Fruit fly (Drosophila melanogaster) Kc167 (cell line): ENCODE results near the gene Torsin.

Experiments used
- Myc ChIP-seq: fragments of >200 bp; optimal IDR thresholded peaks from 2 replicates; lab custom pipeline; 2017; ENCODE audit warnings: missing external identifiers
- Sin3A ChIP-seq: fragments of >200 bp; optimal IDR thresholded peaks from 2 replicates; lab custom pipeline; 2018; ENCODE audit warnings: missing external identifiers
- h ChIP-seq: fragments of >200 bp; optimal IDR thresholded peaks from 3 replicates; lab custom pipeline; 2018; ENCODE audit warnings: missing external identifiers
- insv ChIP-seq: fragments of >200 bp; optimal IDR thresholded peaks from 3 replicates; lab custom pipeline; 2018; ENCODE audit warnings: missing external identifiers
- psq ChIP-seq: fragments of >200 bp; optimal IDR thresholded peaks from 2 replicates; lab custom pipeline; 2017; ENCODE audit warnings: missing external identifiers
- ttk ChIP-seq: sonication (Bioruptor generic); optimal IDR thresholded peaks from 2 replicates; lab custom pipeline; 2017; ENCODE audit warnings: missing external identifiers

Gene Torsin

DNA sequence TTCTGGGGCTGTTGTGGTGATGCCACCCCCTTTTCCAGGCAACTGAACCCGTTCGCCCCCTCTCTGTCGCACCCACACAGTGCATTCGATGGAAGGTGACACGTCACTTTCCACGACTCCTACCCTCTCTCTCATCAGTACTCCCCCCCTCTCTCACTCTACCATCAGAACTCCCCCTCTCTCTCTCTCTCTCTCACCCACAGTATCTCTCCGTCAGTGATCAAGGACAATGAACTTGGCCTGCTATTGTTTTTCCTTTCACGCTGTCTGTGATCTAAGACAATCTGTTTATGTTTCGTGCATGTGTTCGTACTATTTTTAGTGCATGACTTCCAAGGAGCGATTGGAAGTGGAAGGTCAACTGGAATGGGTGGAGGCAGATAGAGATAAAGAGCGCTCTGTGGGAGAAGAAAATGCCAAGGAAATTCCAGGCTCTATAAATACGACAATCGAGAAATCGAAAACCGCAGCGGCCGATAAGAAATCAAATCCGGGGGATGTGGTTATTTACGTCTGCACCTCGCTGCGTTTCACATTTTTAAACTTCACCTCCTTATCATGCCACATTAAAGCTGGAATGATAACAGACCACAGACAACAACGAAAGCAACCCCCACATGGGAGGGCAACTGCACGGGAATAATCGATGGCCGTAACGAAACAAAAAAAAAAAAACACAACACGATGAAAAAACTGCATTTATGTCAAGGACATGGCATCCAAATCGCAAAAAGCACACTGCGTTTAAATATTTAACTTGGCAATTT is 28.5 kb upstream of the Torsin start:
- TF ChIP-seq Myc (lab: Kevin White, UChicago): no peak
- TF ChIP-seq insv (lab: Kevin White, UChicago): no peak
- TF ChIP-seq h (lab: Kevin White, UChicago): no peak
- TF ChIP-seq psq (lab: Kevin White, UChicago): no peak
- no peak for TF ChIP-seq ttk (lab: Kevin White, UChicago)
- TF ChIP-seq Sin3A (lab: Kevin White, UChicago): no peak

DNA sequence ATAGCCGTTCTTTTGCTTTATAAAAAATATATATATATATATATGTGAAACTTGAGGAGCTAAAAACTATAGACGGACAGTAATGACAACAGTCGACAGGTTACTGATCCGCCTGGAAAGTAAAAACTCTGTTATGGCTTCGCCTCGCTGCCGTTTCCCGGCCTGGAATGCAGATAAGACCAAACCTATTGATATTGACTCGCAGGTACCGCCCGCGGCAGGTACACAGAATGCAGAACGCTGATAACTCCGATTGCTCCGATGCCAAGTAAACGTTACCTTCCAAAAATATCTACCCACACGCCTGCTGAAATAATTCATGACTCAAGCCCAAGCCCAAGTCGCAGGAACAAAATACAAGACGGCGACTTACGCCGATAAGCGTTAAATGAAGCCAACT is 27.6 kb upstream of the Torsin start:
- TF ChIP-seq Sin3A (lab: Kevin White, UChicago): no peak
- no peak for TF ChIP-seq insv (lab: Kevin White, UChicago)
- TF ChIP-seq ttk (lab: Kevin White, UChicago): no peak

DNA sequence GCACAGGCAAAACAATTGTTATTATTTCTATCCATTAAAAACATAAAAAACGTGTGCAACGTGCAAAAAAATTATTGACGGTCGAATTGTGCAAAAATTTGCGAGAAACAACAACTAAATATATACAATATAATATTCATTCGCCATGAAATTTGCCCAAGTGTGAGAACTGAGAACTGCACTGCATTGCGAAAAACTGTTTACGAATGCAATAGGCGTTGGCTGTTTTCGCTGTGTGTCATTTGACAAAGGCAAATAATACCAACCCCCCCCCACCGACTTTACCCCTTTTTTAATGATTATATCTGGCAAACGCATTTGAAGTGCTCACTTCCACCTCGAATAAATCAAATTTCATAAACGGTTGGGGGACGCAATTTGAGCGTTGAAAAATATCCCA is 25.2 kb upstream of the Torsin start:
- TF ChIP-seq h (lab: Kevin White, UChicago) (no peak), ttk (lab: Kevin White, UChicago) (no peak), Myc (lab: Kevin White, UChicago) (no peak), Sin3A (lab: Kevin White, UChicago) (no peak), insv (lab: Kevin White, UChicago) (no peak), psq (lab: Kevin White, UChicago) (no peak)

DNA sequence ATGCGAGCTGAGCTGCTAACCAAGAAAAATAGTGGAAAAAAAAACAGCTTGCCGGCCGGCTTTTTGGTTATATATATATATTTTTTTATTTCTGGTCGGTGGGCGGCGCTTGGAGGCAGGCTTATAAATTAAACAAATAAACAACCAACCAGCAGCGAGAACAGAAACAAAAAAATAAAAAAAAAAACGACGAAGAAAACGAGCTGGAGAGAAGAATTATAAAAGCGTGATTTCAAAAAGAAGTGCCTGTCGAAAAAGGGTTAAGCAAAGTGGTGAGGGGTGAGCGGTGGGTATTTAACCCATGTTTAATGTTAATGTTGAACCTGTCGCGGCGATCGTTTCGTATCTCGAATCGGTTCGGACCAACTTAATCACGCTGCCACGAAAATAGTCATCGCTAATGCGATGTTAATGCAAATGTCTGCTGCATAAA is 21.4 kb upstream of the Torsin start:
- TF ChIP-seq insv (lab: Kevin White, UChicago): no peak
- TF ChIP-seq Sin3A (lab: Kevin White, UChicago): no peak
- no peak for TF ChIP-seq ttk (lab: Kevin White, UChicago)
- no peak for TF ChIP-seq Myc (lab: Kevin White, UChicago)
- no peak for TF ChIP-seq psq (lab: Kevin White, UChicago)
- no peak for TF ChIP-seq h (lab: Kevin White, UChicago)

DNA sequence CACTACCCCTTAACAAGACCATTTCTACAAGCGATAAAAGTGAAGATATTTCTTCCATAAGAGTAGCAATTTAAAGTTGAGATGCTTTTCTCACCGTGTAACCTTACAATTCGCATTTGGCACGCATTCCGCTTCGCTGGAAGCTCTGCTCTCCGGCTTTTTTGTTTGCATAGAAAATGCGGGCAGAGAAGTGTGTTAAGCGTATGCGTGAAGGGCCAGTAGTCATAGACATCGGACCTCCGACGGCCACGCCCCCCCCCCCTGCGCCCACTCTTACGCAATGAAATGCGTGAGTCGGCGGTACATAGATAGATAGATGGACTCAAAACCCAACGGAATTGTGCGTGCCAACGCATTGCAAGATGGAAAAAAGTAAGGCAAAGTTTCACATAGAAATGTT is 19.6 kb upstream of the Torsin start:
- TF ChIP-seq insv (lab: Kevin White, UChicago): no peak
- no peak for TF ChIP-seq h (lab: Kevin White, UChicago)
- TF ChIP-seq ttk (lab: Kevin White, UChicago): no peak
- no peak for TF ChIP-seq psq (lab: Kevin White, UChicago)
- no peak for TF ChIP-seq Sin3A (lab: Kevin White, UChicago)

DNA sequence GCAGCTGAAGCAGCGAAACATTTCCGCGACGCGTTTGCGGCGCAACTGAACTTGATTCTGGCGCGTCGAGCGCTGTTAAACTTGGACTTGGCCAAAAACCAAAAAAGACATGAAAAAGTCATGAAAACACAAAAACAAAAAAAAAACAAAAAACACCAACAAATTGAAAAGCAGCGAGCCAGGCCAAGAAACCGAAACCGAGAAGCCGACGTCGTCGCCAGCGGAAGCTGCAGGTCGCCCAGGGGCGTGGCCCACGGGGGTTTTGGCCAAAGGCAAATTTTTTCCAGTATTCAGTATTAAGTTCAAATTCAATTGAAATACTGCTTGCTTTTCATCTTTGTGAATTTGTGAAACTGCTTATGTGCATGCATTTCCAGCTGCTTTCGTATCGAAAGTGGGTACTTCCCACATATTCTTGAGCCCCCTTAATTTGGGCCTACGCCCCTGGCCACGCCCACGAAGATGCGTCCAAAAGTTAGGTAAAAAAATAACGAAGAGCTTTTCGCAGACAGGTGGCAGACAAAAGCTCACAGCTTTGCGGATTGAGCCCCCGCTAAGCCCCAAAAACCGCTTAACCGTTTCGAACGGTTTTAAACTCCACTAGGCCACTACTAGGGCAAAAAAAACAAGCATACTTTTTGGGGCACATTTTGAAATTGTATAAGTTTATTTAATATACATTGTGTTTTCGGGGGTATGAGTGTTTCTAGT is 17.0 kb upstream of the Torsin start, which contains the start of gene CG3009:
TSS of gene CG3009 (minus strand) at position 51 of the 711 bp plus-strand sequence.
- TF ChIP-seq psq (lab: Kevin White, UChicago) (no peak), insv (lab: Kevin White, UChicago) (no peak), Myc (lab: Kevin White, UChicago) (no peak), ttk (lab: Kevin White, UChicago) (no peak), Sin3A (lab: Kevin White, UChicago) (no peak), h (lab: Kevin White, UChicago) (no peak)

DNA sequence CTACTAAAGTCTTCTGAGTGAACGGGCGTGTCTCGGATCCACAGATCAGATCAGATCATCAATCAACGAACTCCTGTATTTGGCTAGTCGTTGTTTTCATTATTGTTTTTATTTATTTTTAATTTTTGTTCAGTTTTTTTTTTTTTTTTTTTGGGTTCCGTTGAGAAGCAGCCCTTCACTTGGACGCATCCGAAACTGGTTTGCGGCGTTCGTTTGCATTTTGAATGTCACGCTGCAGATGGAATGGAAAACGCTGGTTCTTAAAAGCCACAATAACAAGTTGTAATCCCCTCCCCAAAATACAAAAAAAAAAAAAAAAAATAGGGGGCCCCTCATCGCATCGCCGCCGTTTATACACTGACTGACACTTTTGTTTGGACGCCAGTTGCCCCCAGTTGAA is 14.3 kb upstream of the Torsin start:
- no peak for TF ChIP-seq psq (lab: Kevin White, UChicago)
- TF ChIP-seq Myc (lab: Kevin White, UChicago): no peak
- TF ChIP-seq h (lab: Kevin White, UChicago): no peak
- no peak for TF ChIP-seq ttk (lab: Kevin White, UChicago)
- TF ChIP-seq Sin3A (lab: Kevin White, UChicago): no peak
- no peak for TF ChIP-seq insv (lab: Kevin White, UChicago)

DNA sequence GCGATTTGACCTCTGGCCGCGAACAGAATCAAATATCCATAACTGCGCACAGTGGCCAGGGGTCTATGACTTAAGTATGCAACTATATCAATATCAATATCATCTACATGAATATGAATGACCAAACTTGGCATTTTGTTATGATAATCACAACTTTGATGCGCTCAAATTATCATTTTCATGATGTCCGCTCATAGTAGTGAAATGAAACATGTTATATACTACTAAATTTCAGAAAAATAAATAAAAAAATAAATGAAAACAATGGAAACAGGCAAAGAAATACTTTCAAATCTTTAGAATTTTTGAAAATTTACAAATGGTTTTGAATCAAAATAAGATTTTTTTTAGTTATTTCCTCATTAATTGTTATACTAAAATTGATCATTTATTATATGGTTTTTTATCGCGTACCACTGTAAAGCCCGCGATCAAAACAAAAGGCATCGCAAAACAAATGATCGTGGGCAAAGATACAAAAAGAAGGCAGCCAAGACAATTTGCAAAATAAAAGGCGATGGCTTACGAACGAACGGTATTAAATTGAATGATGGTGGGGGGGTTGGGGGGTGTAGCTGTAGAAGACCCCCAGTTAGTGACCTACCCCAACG is 10.9 kb upstream of the Torsin start:
- TF ChIP-seq h (lab: Kevin White, UChicago) (no peak), insv (lab: Kevin White, UChicago) (no peak), Myc (lab: Kevin White, UChicago) (no peak), psq (lab: Kevin White, UChicago) (no peak), ttk (lab: Kevin White, UChicago) (no peak), Sin3A (lab: Kevin White, UChicago) (no peak)

DNA sequence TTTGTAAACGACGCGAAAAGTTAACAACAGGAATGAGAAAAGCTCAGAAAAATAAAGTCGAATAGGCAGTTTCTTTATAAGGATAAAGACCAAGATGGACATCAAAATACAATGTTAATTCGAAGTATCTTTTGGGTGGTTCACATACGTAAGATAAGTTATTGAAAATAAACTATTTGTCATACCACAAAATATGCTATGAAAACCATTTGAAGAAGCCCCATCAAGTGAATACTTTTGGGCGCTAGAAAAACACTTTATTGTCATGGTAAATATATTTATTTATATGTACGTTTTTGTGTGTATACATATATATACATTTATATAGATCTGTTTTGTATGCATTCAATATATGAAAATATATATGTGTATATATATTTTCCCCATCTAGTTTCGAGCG is 8.1 kb upstream of the Torsin start:
- TF ChIP-seq h (lab: Kevin White, UChicago) (no peak), Myc (lab: Kevin White, UChicago) (no peak), ttk (lab: Kevin White, UChicago) (no peak), insv (lab: Kevin White, UChicago) (no peak), psq (lab: Kevin White, UChicago) (no peak), Sin3A (lab: Kevin White, UChicago) (no peak)

DNA sequence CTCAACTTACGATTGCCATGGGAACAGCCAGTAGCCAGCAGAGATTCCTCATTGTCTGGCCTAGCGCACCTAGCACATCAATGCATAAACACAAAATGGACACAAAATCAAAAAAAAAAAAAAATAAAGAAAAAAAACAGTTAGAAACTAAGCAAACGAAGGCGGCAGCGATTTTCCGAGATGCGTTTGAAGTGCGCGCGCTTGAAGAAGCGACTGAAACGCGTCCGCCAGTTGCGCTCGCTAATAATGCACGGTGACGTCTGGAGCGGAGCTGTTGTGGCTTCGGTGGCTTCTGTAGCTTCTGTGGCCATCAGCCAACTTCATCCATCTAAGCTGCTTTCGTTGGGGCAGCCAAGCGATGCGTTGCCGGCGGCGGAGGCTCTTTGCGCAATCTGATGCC is 4.6 kb upstream of the Torsin start, which contains the start of gene CG15473:
TSS of gene CG15473 (minus strand) at position 101 of the 400 bp plus-strand sequence.
- no peak for TF ChIP-seq ttk (lab: Kevin White, UChicago)
- TF ChIP-seq insv (lab: Kevin White, UChicago): no peak
- TF ChIP-seq Sin3A (lab: Kevin White, UChicago): no peak
- no peak for TF ChIP-seq h (lab: Kevin White, UChicago)
- no peak for TF ChIP-seq Myc (lab: Kevin White, UChicago)
- TF ChIP-seq psq (lab: Kevin White, UChicago): no peak
